Worm (Caenorhabditis elegans): ENCODE results near the gene C12D8.21.

C12D8.21 gene

DNA sequence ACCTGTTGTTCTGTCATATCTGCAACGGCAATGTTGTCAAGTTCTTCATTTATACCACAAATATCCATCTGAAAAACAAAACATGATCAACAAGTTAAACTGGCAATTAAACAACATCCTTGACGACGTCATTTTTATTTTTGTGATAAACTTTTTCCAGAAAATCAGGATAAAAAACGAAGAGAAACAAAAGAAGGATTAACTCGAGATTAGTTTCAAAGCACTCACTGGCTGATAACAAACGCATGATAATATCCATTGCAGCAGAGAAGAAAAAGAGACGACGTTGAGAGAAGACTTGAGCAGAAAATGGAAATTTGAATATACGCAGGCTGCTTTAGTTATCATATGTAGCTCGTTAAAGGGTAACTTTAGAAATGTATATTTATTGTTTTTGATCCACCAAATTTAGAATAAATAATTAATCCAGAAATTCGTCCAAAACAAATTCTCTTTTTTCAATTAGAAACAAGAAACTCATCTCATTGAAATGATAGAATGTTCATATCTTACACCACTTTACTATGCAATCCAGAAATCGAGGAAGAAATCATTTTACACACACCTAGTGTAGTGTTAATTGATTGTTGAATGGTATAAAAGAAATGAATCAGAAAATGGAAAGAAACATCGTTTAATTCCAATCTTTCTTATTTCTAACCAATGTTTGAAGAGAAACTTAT, at the start of gene C12D8.21, which contains the start of gene col-148:
C12D8.21 (minus strand) TSS at position 68 of the 683 bp plus-strand sequence.
col-148 (plus strand) TSS at position 633 of the 683 bp plus-strand sequence.
- TF ChIP-seq unc-62 (GFP tag; optimal IDR thresholded peaks at IDR 0.05), result no peak

DNA sequence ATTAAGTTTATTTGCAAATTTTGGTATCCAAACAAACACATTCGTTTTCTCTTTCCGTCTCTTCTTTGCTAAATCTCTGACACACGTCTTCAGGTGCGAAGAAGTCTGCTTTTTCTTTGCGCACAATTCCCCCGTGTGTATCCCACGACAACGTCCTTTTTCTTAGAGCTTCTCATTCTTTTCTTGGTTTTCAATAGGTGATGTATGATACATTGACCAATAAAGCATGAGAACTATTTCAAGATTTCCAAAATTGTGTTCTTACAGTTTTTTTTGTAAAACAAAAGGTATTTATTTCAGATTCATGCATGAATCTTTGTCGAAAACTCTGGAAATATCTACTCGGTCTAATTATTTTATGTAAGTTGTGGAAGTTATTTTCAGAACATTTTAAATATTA, 48.8 kb upstream of the C12D8.21 start, which contains the start of gene B0024.15:
B0024.15 (plus strand) TSS at position 301 of the 400 bp plus-strand sequence.
- TF ChIP-seq unc-62 (GFP tag; optimal IDR thresholded peaks at IDR 0.05), result no peak

DNA sequence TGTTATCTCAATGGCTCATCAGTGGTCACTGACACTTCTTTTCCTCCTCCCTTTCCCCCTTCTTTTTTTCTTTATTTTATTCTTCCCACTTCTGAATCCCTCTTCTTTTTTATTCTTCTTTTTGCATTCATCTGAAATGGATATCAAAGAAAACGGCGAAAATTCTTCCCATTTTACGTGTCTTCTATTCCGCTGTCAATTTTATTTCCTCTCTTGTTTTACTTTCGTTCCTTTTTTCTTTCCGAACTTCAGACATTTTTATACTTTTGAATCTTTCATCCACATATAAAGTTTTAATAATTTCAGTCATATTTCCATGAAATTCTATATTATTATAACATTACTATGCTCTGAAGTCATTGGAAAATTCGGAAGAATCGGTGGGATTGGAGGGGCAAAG, 46.3 kb upstream of the C12D8.21 start, which contains the start of gene B0024.3:
B0024.3 (plus strand) TSS at position 301 of the 400 bp plus-strand sequence.
- TF ChIP-seq unc-62 (GFP tag; optimal IDR thresholded peaks at IDR 0.05), result no peak

DNA sequence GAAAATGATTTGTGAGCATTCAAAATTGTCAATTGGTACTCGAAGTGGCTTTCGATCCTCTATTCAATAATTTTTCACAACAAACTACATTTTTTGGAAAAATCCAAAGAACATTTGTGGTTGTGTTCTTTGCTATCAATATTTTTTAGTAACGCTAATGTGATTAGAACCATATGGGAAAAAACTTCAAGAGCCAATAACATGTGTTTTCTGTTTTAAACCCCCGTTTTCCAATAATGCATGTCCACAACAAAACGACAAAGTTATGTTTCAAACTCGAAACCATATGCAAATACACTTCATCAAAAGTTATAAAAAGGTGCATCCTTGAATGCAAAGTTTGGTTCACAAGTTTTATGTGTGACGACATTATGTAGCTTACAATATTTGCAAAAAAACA, 44.9 kb upstream of the C12D8.21 start:
- TF ChIP-seq unc-62 (GFP tag; optimal IDR thresholded peaks at IDR 0.05), result no peak

DNA sequence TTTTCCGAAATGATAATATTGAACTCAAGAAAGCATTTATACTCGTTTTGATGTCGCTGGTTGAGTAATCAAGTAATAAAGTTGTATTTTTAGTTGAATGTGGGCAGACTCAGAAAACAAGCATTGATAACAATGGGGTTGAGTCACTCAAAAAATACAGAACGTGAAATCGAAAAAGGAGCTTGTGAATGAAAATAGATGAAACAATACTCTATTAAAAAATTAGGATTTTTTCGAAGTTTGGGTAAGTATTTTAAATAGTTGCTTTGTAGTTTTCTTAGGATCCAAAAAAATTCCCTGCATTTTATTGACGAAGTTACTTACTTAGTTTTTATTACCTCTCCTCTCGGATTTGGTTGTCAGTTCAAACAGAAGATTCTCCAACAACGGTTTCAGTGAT, 42.5 kb upstream of the C12D8.21 start, which contains the start of gene lys-3:
lys-3 (minus strand) TSS at position 101 of the 400 bp plus-strand sequence.
- TF ChIP-seq unc-62 (GFP tag; optimal IDR thresholded peaks at IDR 0.05), result no peak

DNA sequence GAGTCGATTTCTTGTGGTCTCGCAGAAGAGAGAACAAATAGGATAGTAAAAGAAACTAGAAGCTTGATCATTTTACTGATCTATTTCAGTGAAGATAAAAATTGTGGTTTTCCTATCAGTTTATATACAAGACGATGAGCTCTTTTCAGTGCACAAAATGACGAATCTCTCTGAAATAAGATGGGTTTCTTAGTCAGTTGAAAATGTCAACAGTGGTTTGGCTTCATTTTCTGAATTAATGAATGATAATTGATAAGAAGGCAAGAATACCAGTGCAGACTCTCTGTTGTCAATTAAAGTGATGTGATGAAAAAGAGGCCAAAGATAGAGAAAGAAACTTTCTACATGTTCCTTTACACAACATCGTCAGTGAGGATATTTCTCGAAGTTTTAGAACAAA, 40.4 kb upstream of the C12D8.21 start, which contains the start of gene lys-2:
lys-2 (minus strand) TSS at position 101 of the 400 bp plus-strand sequence.
- TF ChIP-seq unc-62 (GFP tag; optimal IDR thresholded peaks at IDR 0.05), result no peak

DNA sequence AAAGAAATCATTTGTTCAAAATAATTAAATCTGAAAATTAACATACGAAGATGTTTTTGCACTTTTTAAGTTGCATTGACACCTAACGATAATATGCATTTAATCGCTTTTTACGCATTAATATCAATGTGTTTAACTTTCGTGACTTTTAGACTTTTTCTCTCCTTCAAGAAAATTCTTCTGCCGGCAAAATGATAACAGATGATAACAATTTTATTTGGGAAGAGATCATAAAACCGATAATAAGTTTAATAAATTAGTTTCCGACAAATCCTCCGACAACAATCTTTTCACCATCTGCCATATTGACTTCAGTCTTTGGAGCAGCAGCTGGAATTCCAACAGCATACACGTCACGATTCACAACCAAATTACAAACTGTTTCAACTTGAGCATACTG, 39.1 kb upstream of the C12D8.21 start:
- TF ChIP-seq unc-62 (GFP tag; optimal IDR thresholded peaks at IDR 0.05), result no peak

DNA sequence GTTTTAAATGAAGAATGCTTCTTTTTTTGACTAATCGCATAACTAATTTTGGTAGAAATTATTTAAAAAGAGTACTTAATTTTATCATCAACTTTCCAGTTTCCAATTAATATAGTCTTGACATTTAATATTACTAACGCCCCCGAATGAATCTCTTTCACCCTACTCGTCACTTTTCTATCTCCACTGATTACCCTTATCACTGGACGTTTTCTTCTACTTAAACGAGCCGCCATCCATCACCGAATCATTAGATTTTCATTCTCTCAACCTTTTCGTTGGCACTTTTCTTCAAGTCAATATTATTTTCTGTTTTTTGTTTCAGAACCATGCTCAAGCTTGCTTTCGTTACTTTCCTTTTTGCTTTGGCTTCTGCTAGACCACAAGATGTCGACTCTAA, 36.6 kb upstream of the C12D8.21 start, which contains the start of gene lys-1:
lys-1 (plus strand) TSS at position 326 of the 400 bp plus-strand sequence.
- no peak for TF ChIP-seq unc-62 (GFP tag; optimal IDR thresholded peaks at IDR 0.05)

DNA sequence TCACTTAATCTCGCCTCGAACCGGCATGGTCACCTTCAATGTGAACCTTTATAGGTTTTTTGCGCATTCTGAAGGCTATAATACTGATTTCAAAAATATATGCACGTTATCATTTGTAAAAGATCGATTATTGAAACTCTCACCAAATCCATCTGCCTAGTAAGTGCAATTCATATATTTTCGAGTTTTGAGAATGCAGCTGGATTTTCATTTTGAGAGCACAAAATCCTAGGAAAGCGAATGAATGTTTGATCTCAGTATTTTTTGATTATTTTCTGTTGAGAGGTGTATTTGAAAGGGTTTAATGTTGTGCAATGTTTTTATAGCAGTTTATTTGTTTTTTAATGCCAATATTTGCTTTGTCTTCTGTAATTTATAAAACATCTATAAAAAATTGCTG, 35.0 kb upstream of the C12D8.21 start:
- TF ChIP-seq unc-62 (GFP tag; optimal IDR thresholded peaks at IDR 0.05), result no peak

DNA sequence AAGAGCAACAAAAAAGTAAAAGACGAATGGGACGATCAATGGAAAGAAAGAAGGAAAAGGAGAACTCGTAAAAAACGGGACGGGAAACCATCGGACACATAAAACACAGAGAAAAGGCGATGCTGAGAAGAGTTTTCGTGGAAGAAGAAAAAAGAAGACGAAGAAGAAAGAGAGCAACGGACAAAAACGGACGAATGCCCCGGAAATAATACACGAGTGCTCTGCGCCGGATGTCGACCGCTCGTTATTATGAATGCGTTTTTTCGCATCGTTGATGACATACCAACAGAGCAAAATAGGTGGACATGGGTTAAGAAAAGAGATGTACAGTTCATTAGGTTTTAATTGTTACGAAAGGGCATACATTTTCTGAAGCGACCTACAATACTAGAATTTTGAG, 34.6 kb upstream of the C12D8.21 start, which contains the start of gene Y22F5A.11:
Y22F5A.11 (minus strand) TSS at position 28 of the 400 bp plus-strand sequence.
- TF ChIP-seq unc-62 (GFP tag; optimal IDR thresholded peaks at IDR 0.05), result no peak

DNA sequence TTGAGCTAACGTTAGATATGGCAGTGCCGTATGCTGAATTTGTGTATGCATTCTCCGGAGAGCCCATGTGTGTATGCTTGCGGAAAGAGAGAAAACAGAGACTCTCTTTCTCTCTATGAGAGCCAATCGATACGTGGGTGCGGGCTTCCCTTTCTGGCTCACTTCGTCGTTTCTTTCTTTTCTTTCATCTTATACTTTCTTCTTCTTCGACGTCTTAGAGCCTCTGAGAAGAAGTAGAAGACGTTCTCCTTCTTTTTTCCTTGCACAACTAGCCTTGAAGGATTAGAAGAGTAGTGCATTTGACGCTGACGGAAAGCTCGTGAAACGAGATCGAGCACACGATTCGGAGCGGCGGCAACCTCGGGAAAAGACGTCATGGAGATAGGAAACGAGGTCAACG, 32.8 kb upstream of the C12D8.21 start:
- no peak for TF ChIP-seq unc-62 (GFP tag; optimal IDR thresholded peaks at IDR 0.05)

DNA sequence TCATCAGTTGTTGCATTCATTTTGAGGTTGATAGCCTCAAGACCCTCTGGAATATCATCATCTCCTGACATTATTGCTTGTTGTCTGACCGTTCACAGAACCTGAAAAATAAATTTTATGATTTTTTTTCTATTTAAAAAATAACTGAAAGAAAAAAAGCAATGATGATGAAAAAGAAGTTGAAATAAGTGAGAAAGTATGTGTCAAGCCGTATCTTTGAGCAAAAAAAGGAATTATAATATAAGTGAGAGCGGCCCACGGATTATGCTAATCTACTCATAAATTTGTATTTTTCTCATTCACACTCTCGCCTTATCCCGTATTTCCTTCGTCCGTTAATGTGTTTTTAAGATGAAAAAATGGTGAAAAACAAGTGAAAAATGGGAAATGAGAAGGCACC, 29.2 kb upstream of the C12D8.21 start, which contains the start of gene ric-4:
ric-4 (minus strand) TSS at position 101 of the 400 bp plus-strand sequence.
- TF ChIP-seq unc-62 (GFP tag; optimal IDR thresholded peaks at IDR 0.05), result no peak

DNA sequence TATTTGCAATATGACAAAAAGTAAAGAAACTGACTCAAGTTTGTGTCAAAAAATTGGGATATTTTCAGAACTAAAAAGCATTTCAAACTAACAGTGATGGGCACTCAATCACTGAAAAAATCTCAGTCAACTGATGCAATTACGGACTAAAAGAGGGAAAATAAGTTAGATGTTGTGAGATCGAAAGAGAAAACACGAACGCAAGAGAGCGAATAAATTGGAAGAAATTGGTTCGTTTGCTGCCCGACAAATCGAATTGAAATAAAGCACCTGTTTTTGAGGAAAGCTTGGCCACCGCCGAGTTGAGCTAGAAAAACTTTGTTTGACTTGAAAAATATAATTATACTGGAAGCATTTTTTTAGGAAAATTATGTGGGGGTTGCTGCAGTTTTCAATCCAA, 25.1 kb upstream of the C12D8.21 start:
- TF ChIP-seq unc-62 (GFP tag; optimal IDR thresholded peaks at IDR 0.05), result no peak

DNA sequence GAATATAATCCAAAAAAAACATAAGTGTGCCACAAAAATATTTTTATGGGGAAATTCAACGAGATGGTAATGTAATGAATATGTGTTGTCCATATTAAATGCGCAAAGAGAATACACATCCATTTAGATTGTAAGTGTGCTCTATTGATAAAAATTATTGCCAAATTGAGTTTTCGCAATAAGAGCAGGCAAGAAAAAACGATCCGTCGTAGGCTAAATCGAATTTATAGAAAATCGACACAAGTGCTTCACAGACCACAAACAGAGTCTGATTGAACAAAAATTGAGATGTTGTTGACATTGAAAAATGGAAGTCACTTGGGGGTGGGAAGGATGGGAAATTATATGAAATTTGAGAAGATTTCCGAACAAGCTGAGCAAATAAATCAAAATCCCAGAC, 24.0 kb upstream of the C12D8.21 start:
- TF ChIP-seq unc-62 (GFP tag; optimal IDR thresholded peaks at IDR 0.05), result no peak

DNA sequence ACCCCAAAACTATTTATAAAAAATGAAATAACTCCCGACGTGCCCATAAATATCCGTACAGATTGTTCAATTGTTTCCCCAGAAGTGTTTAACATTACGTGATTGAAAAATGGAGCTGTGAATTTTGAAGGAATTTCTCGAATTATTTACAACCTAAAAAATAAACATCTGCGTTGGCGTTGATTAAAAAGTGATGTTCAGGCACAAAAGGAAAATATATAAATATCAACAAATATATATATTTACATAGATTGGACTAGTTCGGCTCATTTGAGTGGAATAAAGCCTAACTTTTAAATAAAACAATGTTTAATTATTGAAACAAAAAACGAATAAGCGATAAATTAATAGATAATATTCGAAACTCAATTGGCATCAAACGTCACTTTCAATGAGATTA, 19.5 kb upstream of the C12D8.21 start, which contains the start of gene sri-18:
sri-18 (minus strand) TSS at position 101 of the 400 bp plus-strand sequence.
- TF ChIP-seq unc-62 (GFP tag; optimal IDR thresholded peaks at IDR 0.05), result no peak

DNA sequence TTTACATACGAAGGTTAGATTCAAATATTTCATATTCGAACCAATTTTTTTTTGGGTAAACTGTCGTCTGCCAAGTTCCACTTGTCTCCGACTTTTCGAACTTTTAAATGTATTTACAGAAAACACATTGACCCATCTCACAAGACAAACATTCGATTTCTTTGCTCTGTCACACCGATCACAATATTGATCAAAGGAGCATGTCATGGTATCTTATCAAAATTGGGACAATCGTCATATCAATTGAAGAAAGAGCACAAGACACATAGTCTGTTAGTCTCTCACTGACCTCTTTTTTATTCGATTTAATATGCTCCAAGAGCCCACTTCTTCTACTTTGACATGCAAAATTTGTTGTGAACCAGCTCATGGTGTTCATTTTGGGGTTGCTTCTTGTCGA, 15.1 kb upstream of the C12D8.21 start, which contains the start of gene nhr-232:
nhr-232 (plus strand) TSS at position 121 of the 400 bp plus-strand sequence.
- TF ChIP-seq unc-62 (GFP tag; optimal IDR thresholded peaks at IDR 0.05), result no peak

DNA sequence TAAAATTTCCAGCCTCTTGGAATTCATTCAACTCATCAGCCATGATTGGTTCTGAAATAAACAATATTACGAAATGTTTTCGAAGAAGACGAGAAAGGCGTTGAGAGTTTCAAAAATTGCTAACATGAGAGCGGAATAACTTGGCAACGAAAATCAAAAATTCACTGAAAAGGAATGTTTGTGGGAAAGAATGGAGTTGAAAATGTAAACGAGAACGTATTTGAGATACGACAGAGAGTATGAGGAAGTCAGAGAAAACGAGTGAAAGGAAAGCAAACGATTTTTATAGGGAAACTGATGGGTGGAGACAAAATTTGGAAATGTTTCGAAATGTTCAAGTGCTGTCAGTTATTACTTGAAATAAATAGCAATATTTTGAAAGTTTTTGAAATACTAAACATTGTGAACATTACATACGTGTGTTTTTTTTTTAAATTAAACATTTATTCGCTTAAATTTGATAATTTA, 14.1 kb upstream of the C12D8.21 start, which contains the start of gene rop-1:
rop-1 (minus strand) TSS at position 51 of the 468 bp plus-strand sequence.
- no peak for TF ChIP-seq unc-62 (GFP tag; optimal IDR thresholded peaks at IDR 0.05)

Measured in whole organism, dauer.